Fruit fly (Drosophila melanogaster): ENCODE measurements around the gene CG10514.

DNA sequence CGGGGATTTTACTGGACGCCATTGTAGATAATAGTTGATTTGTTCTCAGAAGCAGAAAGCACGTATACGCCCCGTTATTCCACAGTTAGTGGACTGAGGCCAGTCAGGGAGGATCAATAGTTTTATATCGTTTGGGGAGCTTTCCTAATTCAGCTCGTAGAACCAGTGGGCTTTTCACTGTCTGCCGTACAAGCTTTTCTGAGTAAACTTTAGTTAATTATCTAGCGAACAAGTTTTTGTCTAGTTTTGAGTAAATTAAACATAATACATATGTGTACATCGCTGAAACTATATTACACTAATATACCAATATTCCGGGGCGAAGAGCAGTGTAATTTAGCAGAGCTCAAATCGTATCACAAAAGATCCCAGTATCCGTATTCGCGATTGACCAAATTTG, 43.0 kb upstream of the CG10514 start, which contains the start of gene CG10562:
- no peak for TF ChIP-seq psq (optimal IDR thresholded peaks at IDR 0.05)
- no peak for TF ChIP-seq h (optimal IDR thresholded peaks at IDR 0.05)
- TF ChIP-seq Myc (optimal IDR thresholded peaks at IDR 0.05), result no peak
